Worm (Caenorhabditis elegans) whole organism, late embryonic: ENCODE data around the gene jmjd-3.1.

Experiments used
- C38D4.7 ChIP-seq: fragments of 200-800 bp; sonication (Bioruptor generic); optimal IDR thresholded peaks from 2 replicates; lab custom pipeline; 2018; ENCODE audit warnings: mild to moderate bottlenecking, missing genetic modification characterization, moderate library complexity, missing compliant biosample characterization
- F13H6.1 ChIP-seq: sonication (generic microtip); optimal IDR thresholded peaks from 2 replicates; lab custom pipeline; 2016; ENCODE audit warnings: missing genetic modification characterization, missing compliant biosample characterization
- K02D7.2 ChIP-seq: sonication (generic microtip); optimal IDR thresholded peaks from 2 replicates; lab custom pipeline; 2017; ENCODE audit warnings: mild to moderate bottlenecking, missing genetic modification characterization, missing compliant biosample characterization
- T23F11.4 ChIP-seq: fragments of 200-800 bp; sonication (Bioruptor generic); optimal IDR thresholded peaks from 2 replicates; lab custom pipeline; 2018; ENCODE audit warnings: mild to moderate bottlenecking, missing genetic modification characterization, missing compliant biosample characterization
- ahr-1 ChIP-seq: sonication (generic microtip); optimal IDR thresholded peaks from 2 replicates; lab custom pipeline; 2016; ENCODE audit warnings: missing genetic modification characterization, missing compliant biosample characterization
- ceh-14 ChIP-seq: sonication (generic microtip); optimal IDR thresholded peaks from 2 replicates; lab custom pipeline; 2016; ENCODE audit warnings: missing genotype, missing genetic modification characterization, missing compliant biosample characterization
- ceh-2 ChIP-seq: sonication (generic microtip); optimal IDR thresholded peaks from 2 replicates; lab custom pipeline; 2016; ENCODE audit warnings: missing genotype, missing genetic modification characterization, missing compliant biosample characterization
- ceh-22 ChIP-seq: sonication (generic microtip); optimal IDR thresholded peaks from 2 replicates; lab custom pipeline; 2017; ENCODE audit warnings: missing biosample characterization, missing genetic modification characterization
- ceh-24 ChIP-seq: sonication (generic microtip); optimal IDR thresholded peaks from 2 replicates; lab custom pipeline; 2016; ENCODE audit warnings: mild to moderate bottlenecking, missing genetic modification characterization, missing compliant biosample characterization
- ceh-31 ChIP-seq: sonication (generic microtip); optimal IDR thresholded peaks from 2 replicates; lab custom pipeline; 2016; ENCODE audit warnings: missing genetic modification characterization, missing compliant biosample characterization
- ceh-34 ChIP-seq: sonication (generic microtip); optimal IDR thresholded peaks from 2 replicates; lab custom pipeline; 2016; ENCODE audit warnings: mild to moderate bottlenecking, missing genetic modification characterization, missing compliant biosample characterization
- ceh-45 ChIP-seq: fragments of 200-800 bp; sonication (Bioruptor generic); IDR thresholded peaks from 2 replicates; pipeline ENCODE4 v1.3.6; 2022; ENCODE audit warnings: missing genetic modification reagents, missing genetic modification characterization, missing compliant biosample characterization
- ceh-48 ChIP-seq: sonication (generic microtip); optimal IDR thresholded peaks from 2 replicates; lab custom pipeline; 2016; ENCODE audit warnings: missing genetic modification characterization, inconsistent platforms, missing compliant biosample characterization
- ceh-9 ChIP-seq: sonication (generic microtip); optimal IDR thresholded peaks from 2 replicates; lab custom pipeline; 2016; ENCODE audit warnings: mild to moderate bottlenecking, missing genetic modification characterization, inconsistent platforms, missing compliant biosample characterization
- dmd-4 ChIP-seq: sonication (generic microtip); optimal IDR thresholded peaks from 2 replicates; lab custom pipeline; 2016; ENCODE audit warnings: borderline replicate concordance, missing genetic modification characterization, missing compliant biosample characterization
- elt-2 ChIP-seq: sonication (generic microtip); optimal IDR thresholded peaks from 2 replicates; lab custom pipeline; 2016; ENCODE audit warnings: missing genetic modification reagents, missing genetic modification characterization, missing compliant biosample characterization
- elt-4 ChIP-seq: sonication (generic microtip); optimal IDR thresholded peaks from 2 replicates; lab custom pipeline; 2016; ENCODE audit warnings: missing genetic modification characterization, missing compliant biosample characterization
- ets-4 ChIP-seq: sonication (generic microtip); optimal IDR thresholded peaks from 2 replicates; lab custom pipeline; 2016; ENCODE audit warnings: missing genetic modification characterization, missing compliant biosample characterization
- fax-1 ChIP-seq: sonication (generic microtip); optimal IDR thresholded peaks from 2 replicates; lab custom pipeline; 2016; ENCODE audit warnings: missing genotype, missing genetic modification characterization, missing compliant biosample characterization
- fkh-6 ChIP-seq: sonication (generic microtip); optimal IDR thresholded peaks from 2 replicates; lab custom pipeline; 2016; ENCODE audit warnings: missing genetic modification characterization, missing compliant biosample characterization
- hlh-15 ChIP-seq: sonication (generic microtip); optimal IDR thresholded peaks from 2 replicates; lab custom pipeline; 2016; ENCODE audit warnings: missing genetic modification characterization, missing compliant biosample characterization
- hlh-30 ChIP-seq: sonication (generic microtip); optimal IDR thresholded peaks from 2 replicates; lab custom pipeline; 2017; ENCODE audit warnings: antibody characterized with exemption, missing genetic modification characterization, missing compliant biosample characterization; ENCODE audit not compliant: insufficient read depth
- hlh-6 ChIP-seq: sonication (generic microtip); optimal IDR thresholded peaks from 2 replicates; lab custom pipeline; 2016; ENCODE audit warnings: missing genotype, missing genetic modification characterization, missing compliant biosample characterization
- lim-6 ChIP-seq: sonication (generic microtip); optimal IDR thresholded peaks from 2 replicates; lab custom pipeline; 2016; ENCODE audit warnings: missing genetic modification characterization, missing compliant biosample characterization
- lin-11 ChIP-seq: fragments of 200-800 bp; sonication (Bioruptor generic); optimal IDR thresholded peaks from 2 replicates; lab custom pipeline; 2018; ENCODE audit warnings: mild to moderate bottlenecking, missing genetic modification characterization, missing compliant biosample characterization
- mec-3 ChIP-seq: sonication (generic microtip); optimal IDR thresholded peaks from 2 replicates; lab custom pipeline; 2016; ENCODE audit warnings: borderline replicate concordance, missing genetic modification characterization, missing compliant biosample characterization
- nfya-1 ChIP-seq: sonication (generic microtip); optimal IDR thresholded peaks from 2 replicates; lab custom pipeline; 2017; ENCODE audit warnings: missing genetic modification characterization, mild to moderate bottlenecking, missing compliant biosample characterization, antibody characterized with exemption, moderate library complexity
- nhr-11 ChIP-seq: fragments of 150-350 bp; optimal IDR thresholded peaks from 2 replicates; lab custom pipeline; 2014; ENCODE audit warnings: missing biosample characterization, missing genetic modification characterization
- nhr-232 ChIP-seq: sonication (generic microtip); optimal IDR thresholded peaks from 2 replicates; lab custom pipeline; 2016; ENCODE audit warnings: missing genetic modification characterization, missing compliant biosample characterization
- npax-4 ChIP-seq: sonication (generic microtip); optimal IDR thresholded peaks from 2 replicates; lab custom pipeline; 2016; ENCODE audit warnings: missing genetic modification characterization, missing compliant biosample characterization
- odd-2 ChIP-seq: sonication (generic microtip); optimal IDR thresholded peaks from 2 replicates; lab custom pipeline; 2017; ENCODE audit warnings: antibody characterized with exemption, mild to moderate bottlenecking, missing genetic modification characterization, missing compliant biosample characterization
- pha-2 ChIP-seq: sonication (generic microtip); optimal IDR thresholded peaks from 2 replicates; lab custom pipeline; 2017; ENCODE audit warnings: mild to moderate bottlenecking, missing genetic modification characterization, missing compliant biosample characterization
- pha-4 ChIP-seq: fragments of 150-350 bp; optimal IDR thresholded peaks from 2 replicates; lab custom pipeline; 2018; ENCODE audit warnings: missing biosample characterization, missing genetic modification reagents, missing genetic modification characterization
- pqm-1 ChIP-seq: sonication (generic microtip); optimal IDR thresholded peaks from 2 replicates; lab custom pipeline; 2016; ENCODE audit warnings: missing genetic modification characterization, missing compliant biosample characterization
- ref-2 ChIP-seq: sonication (generic microtip); optimal IDR thresholded peaks from 2 replicates; lab custom pipeline; 2016; ENCODE audit warnings: missing genetic modification characterization, missing compliant biosample characterization
- rnt-1 ChIP-seq: sonication (generic microtip); optimal IDR thresholded peaks from 2 replicates; lab custom pipeline; 2016; ENCODE audit warnings: missing genetic modification characterization, missing compliant biosample characterization
- sdc-2 ChIP-seq: sonication (generic microtip); optimal IDR thresholded peaks from 2 replicates; lab custom pipeline; 2016; ENCODE audit warnings: missing genotype, missing genetic modification characterization, missing compliant biosample characterization
- syd-9 ChIP-seq: sonication (generic microtip); optimal IDR thresholded peaks from 2 replicates; lab custom pipeline; 2016; ENCODE audit warnings: mild to moderate bottlenecking, missing genetic modification characterization, moderate library complexity, missing compliant biosample characterization
- tbx-2 ChIP-seq: sonication (generic microtip); optimal IDR thresholded peaks from 2 replicates; lab custom pipeline; 2016; ENCODE audit warnings: missing genetic modification characterization, missing compliant biosample characterization
- tbx-7 ChIP-seq: sonication (generic microtip); optimal IDR thresholded peaks from 2 replicates; lab custom pipeline; 2016; ENCODE audit warnings: missing genotype, missing genetic modification characterization, missing compliant biosample characterization
- unc-3 ChIP-seq, 2 experiments: fragments of 200-800 bp in 1 of 2; sonication (Bioruptor generic) in 1 of 2; sonication (generic microtip) in 1 of 2; conservative IDR thresholded peaks in 1 of 2; optimal IDR thresholded peaks in 1 of 2; 2 replicates each; pipeline versions ENCODE4 v1.3.6 to Lab custom; 2016 to 2022; ENCODE audit warnings: missing compliant biosample characterization in 2 of 2, missing genetic modification characterization in 2 of 2, missing genetic modification reagents in 1 of 2
- unc-42 ChIP-seq: sonication (generic microtip); optimal IDR thresholded peaks from 2 replicates; lab custom pipeline; 2016; ENCODE audit warnings: missing genotype, missing genetic modification characterization, missing compliant biosample characterization
- unc-55 ChIP-seq: sonication (generic microtip); optimal IDR thresholded peaks from 2 replicates; lab custom pipeline; 2017; ENCODE audit warnings: missing biosample characterization, missing genetic modification reagents, missing genetic modification characterization
- ztf-16 ChIP-seq: sonication (generic microtip); optimal IDR thresholded peaks from 2 replicates; lab custom pipeline; 2017; ENCODE audit warnings: missing genetic modification characterization, missing compliant biosample characterization

The jmjd-3.1 gene

DNA sequence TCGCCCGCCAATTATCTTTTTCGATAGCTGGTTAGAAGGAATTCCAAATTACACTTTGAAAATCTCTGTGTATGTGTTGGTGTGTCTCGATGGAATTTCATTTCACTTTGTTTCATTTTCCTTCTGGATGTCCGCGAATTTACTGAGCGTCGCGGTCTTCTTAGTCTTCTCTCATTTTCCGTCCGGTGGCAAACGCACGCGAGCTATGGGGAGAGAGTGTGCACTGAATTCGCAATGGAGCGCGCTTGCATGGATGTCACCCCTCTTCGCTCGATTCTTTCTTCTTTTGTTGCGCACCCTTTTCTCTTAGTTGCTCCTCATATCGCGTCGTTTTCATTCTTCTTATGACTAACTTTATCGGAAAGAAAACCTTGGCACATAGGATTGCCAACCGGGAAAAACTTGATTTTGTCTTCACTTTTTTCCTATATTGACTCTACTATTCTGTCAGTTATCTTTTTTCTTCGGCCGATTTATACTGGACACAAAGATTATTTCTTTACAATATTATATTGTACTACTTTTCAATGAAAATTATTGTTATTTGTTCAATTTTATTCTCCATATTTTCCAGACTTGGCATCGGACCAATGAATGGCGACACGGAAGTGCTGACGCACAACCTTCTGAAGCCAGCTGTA, 19.0 kb upstream of the jmjd-3.1 start, which contains the start of gene dhhc-14 (continued):
- TF ChIP-seq pha-2 (tag; lab: Kevin White, UChicago) (no peak), pqm-1 (no peak), fax-1 (tag; lab: Kevin White, UChicago) (no peak), lim-6 (tag; lab: Kevin White, UChicago) (no peak), ceh-24 (tag; lab: Kevin White, UChicago) (no peak), F13H6.1 (tag; lab: Kevin White, UChicago) (no peak), npax-4 (no peak), rnt-1 (peak; percentile 26), mec-3 (tag; lab: Kevin White, UChicago) (no peak), ceh-2 (tag; lab: Kevin White, UChicago) (peak; percentile 47), unc-3 (GFP tag; conservative IDR thresholded peaks at IDR 0.05; lab: Robert Waterston, UW) (no peak), unc-3 (tag; optimal IDR thresholded peaks at IDR 0.05; lab: Kevin White, UChicago) (no peak), ahr-1 (tag; lab: Kevin White, UChicago) (no peak), C38D4.7 (GFP tag; lab: Kevin White, UChicago) (no peak), T23F11.4 (GFP tag; lab: Kevin White, UChicago) (no peak), ceh-9 (tag; lab: Kevin White, UChicago) (no peak), ceh-48 (tag; lab: Kevin White, UChicago) (no peak), K02D7.2 (tag; lab: Kevin White, UChicago) (no peak), dmd-4 (tag; lab: Kevin White, UChicago) (no peak), pha-4 (no peak), ets-4 (no peak), syd-9 (peak; percentile 17), hlh-15 (tag; lab: Kevin White, UChicago) (no peak), ceh-14 (tag; lab: Kevin White, UChicago) (no peak), ref-2 (peak; percentile 61), ceh-45 (no peak), ceh-22 (tag; lab: Kevin White, UChicago) (no peak), hlh-30 (peak; percentile 64), tbx-7 (tag; lab: Kevin White, UChicago) (peak; percentile 10)
- TF ChIP-seq, all 69 proteins: peak for 18

ce11 chrX:8554029-8554428, 16.8 kb upstream of the jmjd-3.1 start:
- no peak for TF ChIP-seq hlh-15 (tag; lab: Kevin White, UChicago)
- no peak for TF ChIP-seq nhr-232

- peak; percentile 68 for TF ChIP-seq sdc-2 (tag; lab: Kevin White, UChicago)
- TF ChIP-seq ceh-14 (tag; lab: Kevin White, UChicago): peak; percentile 17
- TF ChIP-seq unc-55 (GFP tag; lab: Kevin White, UChicago): peak; percentile 24
- no peak for TF ChIP-seq odd-2 (tag; lab: Kevin White, UChicago)
- TF ChIP-seq ceh-48 (tag; lab: Kevin White, UChicago): peak; percentile 39
- peak; percentile 80 for TF ChIP-seq ceh-31
- TF ChIP-seq T23F11.4 (GFP tag; lab: Kevin White, UChicago): no peak
- TF ChIP-seq fkh-6 (tag; lab: Kevin White, UChicago): peak; percentile 17
- TF ChIP-seq ceh-2 (tag; lab: Kevin White, UChicago): peak; percentile 35
- peak; percentile 62 for TF ChIP-seq nfya-1 (tag; lab: Kevin White, UChicago)
- TF ChIP-seq hlh-6 (tag; lab: Kevin White, UChicago): peak; percentile 57
- no peak for TF ChIP-seq nhr-11 (tag; lab: Kevin White, UChicago)
- TF ChIP-seq tbx-2 (tag; lab: Kevin White, UChicago): peak; percentile 43
- TF ChIP-seq hlh-30: peak; percentile 35
- TF ChIP-seq unc-42 (tag; lab: Kevin White, UChicago): peak; percentile 42
- TF ChIP-seq lin-11 (tag; lab: Kevin White, UChicago): no peak
- no peak for TF ChIP-seq elt-4 (tag; lab: Kevin White, UChicago)
- no peak for TF ChIP-seq lim-6 (tag; lab: Kevin White, UChicago)
- TF ChIP-seq ref-2: peak; percentile 50
- TF ChIP-seq ztf-16 (tag; lab: Kevin White, UChicago): peak; percentile 19
- peak; percentile 13 for TF ChIP-seq elt-2 (tag; lab: Kevin White, UChicago)
- peak; percentile 44 for TF ChIP-seq ceh-34 (tag; lab: Kevin White, UChicago)
- TF ChIP-seq, all 69 proteins: peak for 16
Observed at ce11 chrX:8556614-8557196, 14.1 kb upstream of the jmjd-3.1 start, which contains the start of gene utx-1. TSS of gene utx-1 (plus strand) at chrX:8557146.
